Worm (Caenorhabditis elegans): Measurements from ENCODE around the gene lec-10.

DNA sequence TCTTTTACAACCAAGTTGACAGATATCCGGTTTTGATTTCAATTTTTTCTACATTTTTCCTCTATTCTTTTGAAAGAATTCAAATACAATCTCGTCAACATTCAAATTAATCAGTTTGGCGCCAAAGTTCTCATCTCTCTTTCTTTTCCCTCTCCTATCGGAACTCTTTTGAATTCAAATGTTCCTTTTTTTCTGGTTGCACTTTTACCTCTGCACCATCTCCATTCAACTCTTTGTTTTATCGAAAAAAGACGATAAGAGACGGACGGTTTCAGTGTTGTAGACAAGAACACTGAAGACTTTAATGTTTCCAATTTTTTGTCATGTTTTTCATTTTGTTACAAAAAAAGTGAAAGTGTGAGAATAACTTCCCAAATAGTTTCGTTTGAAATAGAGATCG lies 12.9 kb downstream of the lec-10 start:
- no peak for TF ChIP-seq skn-1 (tag; optimal IDR thresholded peaks at IDR 0.05)
- TF ChIP-seq F26F4.8 (GFP tag; conservative IDR thresholded peaks at IDR 0.05), result no peak

Data from whole organism, L4 larva.